Fruit fly (Drosophila melanogaster) whole organism, wandering third instar larva: ENCODE measurements around the gene Kr-h1.

ENCODE experiments used
- Abd-B ChIP-seq: fragments of >200 bp; optimal IDR thresholded peaks from 2 replicates; lab custom pipeline; 2017; ENCODE audit warnings: missing biosample characterization, missing genetic modification characterization
- Hnf4 ChIP-seq: fragments of 200-800 bp; sonication (Bioruptor generic); optimal IDR thresholded peaks from 2 replicates; lab custom pipeline; 2016; ENCODE audit warnings: missing biosample characterization, mild to moderate bottlenecking, missing genetic modification characterization
- Jra ChIP-seq: sonication (Bioruptor generic); optimal IDR thresholded peaks from 2 replicates; lab custom pipeline; 2016; ENCODE audit warnings: missing biosample characterization, missing genetic modification characterization
- Sp1 ChIP-seq: fragments of 200-800 bp; sonication (Bioruptor generic); optimal IDR thresholded peaks from 3 replicates; lab custom pipeline; 2019; ENCODE audit warnings: missing biosample characterization, mild to moderate bottlenecking, missing genetic modification characterization, moderate library complexity
- br ChIP-seq: fragments of 200-800 bp; sonication (Bioruptor generic); optimal IDR thresholded peaks from 2 replicates; lab custom pipeline; 2016; ENCODE audit warnings: missing biosample characterization, missing genetic modification characterization
- dl ChIP-seq, 2 experiments: fragments of 175-275, 200-275 bp in 1 of 2; fragments of 200-275 bp in 1 of 2; sonication (Bioruptor generic); optimal IDR thresholded peaks; lab custom pipeline; 2018; ENCODE audit warnings: mild to moderate bottlenecking in 2 of 2, missing biosample characterization in 2 of 2, missing genetic modification characterization in 2 of 2, moderate library complexity in 2 of 2; ENCODE audit not compliant: partially characterized antibody in 2 of 2, insufficient read depth in 1 of 2
- fru ChIP-seq: fragments of 200-800 bp; sonication (Bioruptor generic); optimal IDR thresholded peaks from 3 replicates; lab custom pipeline; 2016; ENCODE audit warnings: missing biosample characterization, mild to moderate bottlenecking, missing genetic modification characterization
- h ChIP-seq: fragments of 200-800 bp; sonication (Bioruptor generic); optimal IDR thresholded peaks from 3 replicates; lab custom pipeline; 2016; ENCODE audit warnings: missing biosample characterization, mild to moderate bottlenecking, missing genetic modification characterization
- pan ChIP-seq: fragments of >200 bp; optimal IDR thresholded peaks from 2 replicates; lab custom pipeline; 2017
- psq ChIP-seq: fragments of 200-800 bp; sonication (Bioruptor generic); optimal IDR thresholded peaks from 3 replicates; lab custom pipeline; 2017; ENCODE audit warnings: missing biosample characterization, mild to moderate bottlenecking, missing genetic modification characterization, moderate library complexity
- sv ChIP-seq: fragments of 200-800 bp; sonication (Bioruptor generic); optimal IDR thresholded peaks from 3 replicates; lab custom pipeline; 2016; ENCODE audit warnings: missing biosample characterization, missing genetic modification characterization

- TF ChIP-seq sv (GFP tag; lab: Kevin White, UChicago), result no peak
- TF ChIP-seq Sp1 (GFP tag; lab: Kevin White, UChicago), result no peak
- TF ChIP-seq pan, result no peak
- no peak for TF ChIP-seq br (GFP tag; lab: Kevin White, UChicago)
- TF ChIP-seq dl (GFP tag; optimal IDR thresholded peaks at IDR 0.05; lab: Kevin White, UChicago; ENCODE audit: insufficient read depth in 1 of 2, partially characterized antibody in 2 of 2), result no peak
- no peak for TF ChIP-seq fru (GFP tag; lab: Kevin White, UChicago)
- no peak for TF ChIP-seq Jra (GFP tag; lab: Kevin White, UChicago)
- TF ChIP-seq Abd-B (GFP tag; lab: Kevin White, UChicago), result no peak
- TF ChIP-seq psq (GFP tag; lab: Kevin White, UChicago), result no peak
- no peak for TF ChIP-seq h (GFP tag; lab: Kevin White, UChicago)
- TF ChIP-seq Hnf4 (GFP tag; lab: Kevin White, UChicago), result no peak
These were observed 48.2 kb downstream of the Kr-h1 start, which contains the start of the genes B9d2, tctn and CG9222 for dm6 chr2L:6130522-6131073.
